Worm (Caenorhabditis elegans) whole organism, L2 larva: ENCODE data around the gene R09F10.1.

ENCODE experiments used
- ZK546.5 ChIP-seq: sonication (generic microtip); optimal IDR thresholded peaks from 2 replicates; lab custom pipeline; 2017; ENCODE audit warnings: missing biosample characterization, missing genetic modification characterization
- aly-2 ChIP-seq: fragments of 150-350 bp; optimal IDR thresholded peaks from 2 replicates; lab custom pipeline; 2014; ENCODE audit warnings: missing biosample characterization, missing genetic modification characterization
- dmd-4 ChIP-seq: sonication (generic microtip); optimal IDR thresholded peaks from 2 replicates; lab custom pipeline; 2017; ENCODE audit warnings: missing biosample characterization, missing genetic modification characterization
- elt-1 ChIP-seq: fragments of 150-350 bp; optimal IDR thresholded peaks from 2 replicates; lab custom pipeline; 2014; ENCODE audit warnings: missing biosample characterization, missing genetic modification characterization
- fos-1 ChIP-seq: fragments of 150-350 bp; optimal IDR thresholded peaks from 2 replicates; lab custom pipeline; 2014; ENCODE audit warnings: missing biosample characterization, missing genetic modification characterization
- nhr-11 ChIP-seq: fragments of 150-350 bp; optimal IDR thresholded peaks from 2 replicates; lab custom pipeline; 2014; ENCODE audit warnings: missing biosample characterization, missing genetic modification characterization
- nhr-25 ChIP-seq: fragments of 150-350 bp; sonication (generic microtip); optimal IDR thresholded peaks from 3 replicates; lab custom pipeline; 2014; ENCODE audit warnings: missing biosample characterization, missing genetic modification characterization
- sma-9 ChIP-seq, 2 experiments: fragments of 150-350 bp in 1 of 2; sonication (generic microtip) in 1 of 2; optimal IDR thresholded peaks; 2 replicates each; lab custom pipeline; 2014 to 2016; ENCODE audit warnings: missing genetic modification characterization in 2 of 2, mild to moderate bottlenecking in 1 of 2, missing biosample characterization in 1 of 2, missing compliant biosample characterization in 1 of 2, missing genetic modification reagents in 1 of 2, moderate library complexity in 1 of 2
- snpc-4 ChIP-seq: fragments of 150-350 bp; optimal IDR thresholded peaks from 2 replicates; lab custom pipeline; 2014; ENCODE audit warnings: missing biosample characterization, missing genetic modification characterization
- unc-62 ChIP-seq: fragments of 150-350 bp; optimal IDR thresholded peaks from 2 replicates; lab custom pipeline; 2014; ENCODE audit warnings: missing biosample characterization, missing genetic modification reagents, missing genetic modification characterization

ce11 chrX:8285169-8285796 is 38.1 kb upstream of the R09F10.1 start, which contains the start of the genes fis-2 and F13B9.2:
- TF ChIP-seq fos-1 (no peak), ZK546.5 (tag; lab: Kevin White, UChicago) (no peak), aly-2 (tag; lab: Kevin White, UChicago) (no peak), nhr-25 (no peak), elt-1 (no peak), snpc-4 (tag; lab: Kevin White, UChicago) (no peak), nhr-11 (tag; lab: Kevin White, UChicago) (no peak), dmd-4 (no peak), sma-9 (GFP tag; optimal IDR thresholded peaks at IDR 0.05; lab: Kevin White, UChicago) (no peak), sma-9 (tag; optimal IDR thresholded peaks at IDR 0.05; lab: Kevin White, UChicago) (no peak), unc-62 (no peak)
